Worm (Caenorhabditis elegans) whole organism, L2 larva: Measurements from ENCODE around the gene F08F3.8.

Source experiments
- ZK546.5 ChIP-seq: sonication (generic microtip); optimal IDR thresholded peaks from 2 replicates; lab custom pipeline; 2017; ENCODE audit warnings: missing biosample characterization, missing genetic modification characterization
- elt-3 ChIP-seq: sonication (generic microtip); optimal IDR thresholded peaks from 2 replicates; lab custom pipeline; 2017; ENCODE audit warnings: missing biosample characterization, missing genetic modification characterization
- lin-11 ChIP-seq: fragments of 150-350 bp; sonication (generic microtip); optimal IDR thresholded peaks from 2 replicates; lab custom pipeline; 2014; ENCODE audit warnings: missing biosample characterization, missing genetic modification characterization, inconsistent platforms, mixed read lengths
- mdl-1 ChIP-seq, 2 experiments: fragments of 150-350 bp in 1 of 2; sonication (generic microtip) in 1 of 2; optimal IDR thresholded peaks; 2 replicates each; lab custom pipeline; 2017; ENCODE audit warnings: missing biosample characterization in 2 of 2, missing genetic modification characterization in 2 of 2
- nhr-11 ChIP-seq: fragments of 150-350 bp; optimal IDR thresholded peaks from 2 replicates; lab custom pipeline; 2014; ENCODE audit warnings: missing biosample characterization, missing genetic modification characterization
- nhr-12 ChIP-seq: fragments of 150-350 bp; optimal IDR thresholded peaks from 2 replicates; lab custom pipeline; 2014; ENCODE audit warnings: missing biosample characterization, missing genetic modification characterization
- nhr-23 ChIP-seq: fragments of 150-350 bp; optimal IDR thresholded peaks from 2 replicates; lab custom pipeline; 2014; ENCODE audit warnings: missing biosample characterization, missing genetic modification reagents, missing genetic modification characterization
- skn-1 ChIP-seq: sonication (generic microtip); optimal IDR thresholded peaks from 2 replicates; lab custom pipeline; 2017; ENCODE audit warnings: missing biosample characterization, missing genetic modification characterization
- snpc-4 ChIP-seq: fragments of 150-350 bp; optimal IDR thresholded peaks from 2 replicates; lab custom pipeline; 2014; ENCODE audit warnings: missing biosample characterization, missing genetic modification characterization
- unc-39 ChIP-seq: fragments of 150-350 bp; optimal IDR thresholded peaks from 2 replicates; lab custom pipeline; 2014; ENCODE audit warnings: missing biosample characterization, missing genetic modification characterization
- unc-62 ChIP-seq: fragments of 150-350 bp; optimal IDR thresholded peaks from 2 replicates; lab custom pipeline; 2014; ENCODE audit warnings: missing biosample characterization, missing genetic modification reagents, missing genetic modification characterization
- ztf-11 ChIP-seq: sonication (generic microtip); optimal IDR thresholded peaks from 2 replicates; lab custom pipeline; 2017; ENCODE audit warnings: missing biosample characterization, missing genetic modification characterization

ce11 chrV:5462894-5463293, 30.5 kb upstream of the F08F3.8 start, which contains the start of gene srg-67:
- TF ChIP-seq snpc-4 (tag; lab: Kevin White, UChicago) (no peak), unc-62 (GFP tag; lab: Kevin White, UChicago) (no peak), nhr-12 (tag; lab: Kevin White, UChicago) (no peak), ztf-11 (tag; lab: Kevin White, UChicago) (no peak), nhr-11 (tag; lab: Kevin White, UChicago) (no peak), elt-3 (tag; lab: Kevin White, UChicago) (no peak), lin-11 (no peak), skn-1 (tag; lab: Kevin White, UChicago) (no peak), mdl-1 (tag; optimal IDR thresholded peaks at IDR 0.05; lab: Kevin White, UChicago) (no peak), unc-39 (tag; lab: Kevin White, UChicago) (no peak), nhr-23 (tag; lab: Kevin White, UChicago) (no peak), ZK546.5 (tag; lab: Kevin White, UChicago) (no peak)
